Worm (Caenorhabditis elegans) whole organism, L2 larva: ENCODE results near the gene C14A11.9.

Source experiments
- F13H6.1 ChIP-seq: sonication (generic microtip); optimal IDR thresholded peaks from 2 replicates; lab custom pipeline; 2016; ENCODE audit warnings: missing genetic modification characterization, missing compliant biosample characterization
- aly-2 ChIP-seq: fragments of 150-350 bp; optimal IDR thresholded peaks from 2 replicates; lab custom pipeline; 2014; ENCODE audit warnings: missing biosample characterization, missing genetic modification characterization
- ama-1 ChIP-seq: fragments of 150-350 bp; optimal IDR thresholded peaks from 2 replicates; lab custom pipeline; 2018; ENCODE audit warnings: inconsistent platforms
- lin-13 ChIP-seq: fragments of 150-350 bp; optimal IDR thresholded peaks from 2 replicates; lab custom pipeline; 2014; ENCODE audit warnings: missing biosample characterization, missing genetic modification reagents, missing genetic modification characterization
- lin-39 ChIP-seq: fragments of 150-350 bp; optimal IDR thresholded peaks from 2 replicates; lab custom pipeline; 2014; ENCODE audit warnings: missing biosample characterization, missing genetic modification reagents, missing genetic modification characterization
- lsy-2 ChIP-seq, 2 experiments: fragments of 150-350 bp in 1 of 2; sonication (generic microtip) in 1 of 2; optimal IDR thresholded peaks; 2 replicates each; lab custom pipeline; 2014 to 2017; ENCODE audit warnings: missing biosample characterization in 2 of 2, missing genetic modification characterization in 2 of 2
- nhr-10 ChIP-seq: sonication (generic microtip); optimal IDR thresholded peaks from 2 replicates; lab custom pipeline; 2017; ENCODE audit warnings: missing biosample characterization, missing genetic modification characterization
- nhr-11 ChIP-seq: fragments of 150-350 bp; optimal IDR thresholded peaks from 2 replicates; lab custom pipeline; 2014; ENCODE audit warnings: missing biosample characterization, missing genetic modification characterization
- nhr-237 ChIP-seq: fragments of 150-350 bp; optimal IDR thresholded peaks from 2 replicates; lab custom pipeline; 2014; ENCODE audit warnings: missing biosample characterization, missing genetic modification characterization
- skn-1 ChIP-seq: sonication (generic microtip); optimal IDR thresholded peaks from 2 replicates; lab custom pipeline; 2017; ENCODE audit warnings: missing biosample characterization, missing genetic modification characterization
- unc-62 ChIP-seq: fragments of 150-350 bp; optimal IDR thresholded peaks from 2 replicates; lab custom pipeline; 2014; ENCODE audit warnings: missing biosample characterization, missing genetic modification reagents, missing genetic modification characterization
- zag-1 ChIP-seq: fragments of 150-350 bp; optimal IDR thresholded peaks from 2 replicates; lab custom pipeline; 2014; ENCODE audit warnings: missing biosample characterization, missing genetic modification characterization

ce11 chrX:2764278-2764677 lies 45.2 kb downstream of the C14A11.9 start:
- TF ChIP-seq unc-62 (no peak), lsy-2 (tag; optimal IDR thresholded peaks at IDR 0.05; lab: Kevin White, UChicago) (no peak), nhr-11 (tag; lab: Kevin White, UChicago) (no peak), zag-1 (tag; lab: Kevin White, UChicago) (no peak), ama-1 (lab: Kevin White, UChicago) (no peak), lin-13 (GFP tag; lab: Kevin White, UChicago) (no peak), lin-39 (tag; lab: Kevin White, UChicago) (no peak), nhr-10 (no peak), F13H6.1 (tag; lab: Kevin White, UChicago) (no peak), nhr-237 (tag; lab: Kevin White, UChicago) (no peak), aly-2 (no peak), skn-1 (no peak)
